Fruit fly (Drosophila melanogaster) whole organism, embryonic: ENCODE results near the gene erm.

ENCODE experiments used
- Adf1 ChIP-seq: fragments of 200-800 bp; sonication (Bioruptor generic); IDR thresholded peaks from 2 replicates; pipeline ENCODE4 v1.3.6; 2022; ENCODE audit warnings: missing biosample characterization, missing genetic modification characterization
- Bgb ChIP-seq: fragments of 200-800 bp; sonication (Bioruptor generic); IDR thresholded peaks from 2 replicates; pipeline ENCODE4 v1.3.6; 2022; ENCODE audit warnings: missing biosample characterization, missing genetic modification characterization; ENCODE audit not compliant: partially characterized antibody
- CG10431 ChIP-seq: fragments of 200-800 bp; sonication (Bioruptor generic); optimal IDR thresholded peaks from 3 replicates; lab custom pipeline; 2018; ENCODE audit warnings: missing biosample characterization, mild to moderate bottlenecking, missing genetic modification characterization
- CG10654 ChIP-seq: fragments of 200-800 bp; sonication (Bioruptor generic); optimal IDR thresholded peaks from 2 replicates; lab custom pipeline; 2016; ENCODE audit warnings: missing biosample characterization, missing genetic modification characterization
- CG11398 ChIP-seq: fragments of 200-800 bp; sonication (Bioruptor generic); optimal IDR thresholded peaks from 2 replicates; lab custom pipeline; 2016; ENCODE audit warnings: missing biosample characterization, missing genetic modification characterization
- CG12744 ChIP-seq: fragments of 200-800 bp; sonication (Bioruptor generic); optimal IDR thresholded peaks from 2 replicates; lab custom pipeline; 2016; ENCODE audit warnings: missing biosample characterization, missing genetic modification characterization
- CG12769 ChIP-seq: fragments of 200-800 bp; sonication (Bioruptor generic); optimal IDR thresholded peaks from 2 replicates; lab custom pipeline; 2019; ENCODE audit warnings: missing biosample characterization, mild to moderate bottlenecking, missing genetic modification characterization, moderate library complexity
- CG15514 ChIP-seq: fragments of 200-800 bp; sonication (Bioruptor generic); optimal IDR thresholded peaks from 3 replicates; lab custom pipeline; 2017; ENCODE audit warnings: missing biosample characterization, missing genetic modification characterization, mild to moderate bottlenecking, moderate library complexity, missing genetic modification reagents
- CG2116 ChIP-seq: fragments of 200-800 bp; sonication (Bioruptor generic); optimal IDR thresholded peaks from 3 replicates; lab custom pipeline; 2018; ENCODE audit warnings: missing biosample characterization, mild to moderate bottlenecking, missing genetic modification characterization
- CG2129 ChIP-seq: fragments of 200-800 bp; sonication (Bioruptor generic); IDR thresholded peaks from 2 replicates; pipeline ENCODE4 v1.3.6; 2022; ENCODE audit warnings: missing biosample characterization, missing genetic modification characterization; ENCODE audit not compliant: partially characterized antibody
- CG30403 ChIP-seq: fragments of 200-800 bp; sonication (Bioruptor generic); optimal IDR thresholded peaks from 3 replicates; lab custom pipeline; 2016; ENCODE audit warnings: missing biosample characterization, missing genetic modification characterization
- CG3065 ChIP-seq: fragments of 200-800 bp; sonication (Bioruptor generic); optimal IDR thresholded peaks from 2 replicates; lab custom pipeline; 2016; ENCODE audit warnings: missing biosample characterization, missing genetic modification characterization
- CG31224 ChIP-seq: fragments of 200-800 bp; sonication (Bioruptor generic); IDR thresholded peaks from 2 replicates; pipeline ENCODE4 v1.3.6; 2022; ENCODE audit warnings: missing biosample characterization, missing genetic modification characterization
- CG34224 ChIP-seq: fragments of 200-800 bp; sonication (Bioruptor generic); IDR thresholded peaks from 3 replicates; pipeline ENCODE4 v1.3.6; 2022; ENCODE audit warnings: missing biosample characterization, missing genetic modification characterization; ENCODE audit not compliant: partially characterized antibody
- CG3995 ChIP-seq: fragments of 200-800 bp; sonication (Bioruptor generic); optimal IDR thresholded peaks from 3 replicates; lab custom pipeline; 2016; ENCODE audit warnings: missing biosample characterization, missing genetic modification characterization
- CG4424 ChIP-seq: fragments of 200-800 bp; sonication (Bioruptor generic); optimal IDR thresholded peaks from 3 replicates; lab custom pipeline; 2016; ENCODE audit warnings: missing biosample characterization, missing genetic modification characterization
- CG6689 ChIP-seq: fragments of 200-800 bp; sonication (Bioruptor generic); IDR thresholded peaks from 2 replicates; pipeline ENCODE4 v1.3.6; 2022; ENCODE audit warnings: missing biosample characterization, missing genetic modification characterization
- CG7556 ChIP-seq: fragments of 200-800 bp; sonication (Bioruptor generic); optimal IDR thresholded peaks from 2 replicates; lab custom pipeline; 2017; ENCODE audit warnings: missing biosample characterization, mild to moderate bottlenecking, missing genetic modification characterization
- CG9437 ChIP-seq: fragments of 200-800 bp; sonication (Bioruptor generic); optimal IDR thresholded peaks from 2 replicates; lab custom pipeline; 2018; ENCODE audit warnings: missing biosample characterization, mild to moderate bottlenecking, missing genetic modification characterization
- CG9932 ChIP-seq: fragments of 200-800 bp; sonication (Bioruptor generic); IDR thresholded peaks from 2 replicates; pipeline ENCODE4 v1.3.6; 2022; ENCODE audit warnings: missing biosample characterization, missing genetic modification characterization
- CoRest ChIP-seq: fragments of 200-800 bp; sonication (Bioruptor generic); optimal IDR thresholded peaks from 3 replicates; lab custom pipeline; 2018; ENCODE audit warnings: missing biosample characterization, mild to moderate bottlenecking, missing genetic modification characterization, moderate library complexity
- Dll ChIP-seq: fragments of 200-800 bp; sonication (Bioruptor generic); IDR thresholded peaks from 4 replicates; pipeline ENCODE4 v1.3.6; 2022; ENCODE audit warnings: missing biosample characterization, missing genetic modification characterization; ENCODE audit not compliant: partially characterized antibody
- Doc3 ChIP-seq: fragments of 200-800 bp; sonication (Bioruptor generic); IDR thresholded peaks from 3 replicates; pipeline ENCODE4 v1.3.6; 2022; ENCODE audit warnings: missing biosample characterization, missing genetic modification characterization; ENCODE audit not compliant: partially characterized antibody
- Drgx ChIP-seq: fragments of 200-800 bp; sonication (Bioruptor generic); IDR thresholded peaks from 2 replicates; pipeline ENCODE4 v1.3.6; 2022; ENCODE audit warnings: missing biosample characterization, missing genetic modification characterization
- H2.0 ChIP-seq: fragments of 200-800 bp; sonication (Bioruptor generic); IDR thresholded peaks from 2 replicates; pipeline ENCODE4 v1.3.6; 2022; ENCODE audit warnings: missing biosample characterization, missing genetic modification characterization
- Hr3 ChIP-seq: fragments of 200-800 bp; sonication (Bioruptor generic); optimal IDR thresholded peaks from 3 replicates; lab custom pipeline; 2016; ENCODE audit warnings: missing biosample characterization, missing genetic modification characterization
- Hr51 ChIP-seq, 2 experiments: fragments of 200-800 bp; sonication (Bioruptor generic); optimal IDR thresholded peaks; 2 replicates in 1 of 2; 3 replicates in 1 of 2; lab custom pipeline; 2016 to 2018; ENCODE audit warnings: missing biosample characterization in 2 of 2, missing genetic modification characterization in 2 of 2, mild to moderate bottlenecking in 1 of 2, moderate library complexity in 1 of 2
- Nf-YC ChIP-seq: fragments of 200-800 bp; optimal IDR thresholded peaks from 3 replicates; lab custom pipeline; 2019; ENCODE audit warnings: missing biosample characterization, mild to moderate bottlenecking, missing genetic modification characterization, moderate library complexity
- Opbp ChIP-seq: fragments of 200-800 bp; sonication (Bioruptor generic); IDR thresholded peaks from 3 replicates; pipeline ENCODE4 v1.3.6; 2022; ENCODE audit warnings: missing biosample characterization, missing genetic modification characterization; ENCODE audit not compliant: partially characterized antibody
- Sox100B ChIP-seq: fragments of 200-800 bp; sonication (Bioruptor generic); optimal IDR thresholded peaks from 3 replicates; lab custom pipeline; 2018; ENCODE audit warnings: missing biosample characterization, mild to moderate bottlenecking, missing genetic modification characterization
- al ChIP-seq: fragments of 200-800 bp; sonication (Bioruptor generic); IDR thresholded peaks from 2 replicates; pipeline ENCODE4 v1.3.6; 2022; ENCODE audit warnings: missing biosample characterization, missing genetic modification characterization
- bbx ChIP-seq: fragments of 200-800 bp; sonication (Bioruptor generic); IDR thresholded peaks from 2 replicates; pipeline ENCODE4 v1.3.6; 2022; ENCODE audit warnings: missing biosample characterization, missing genetic modification characterization; ENCODE audit not compliant: partially characterized antibody
- cato ChIP-seq: fragments of 200-800 bp; sonication (Bioruptor generic); optimal IDR thresholded peaks from 2 replicates; lab custom pipeline; 2016; ENCODE audit warnings: missing biosample characterization, missing genetic modification characterization, borderline replicate concordance
- chinmo ChIP-seq: fragments of 200-800 bp; sonication (Bioruptor generic); IDR thresholded peaks from 4 replicates; pipeline ENCODE4 v1.3.6; 2022; ENCODE audit warnings: missing biosample characterization, missing genetic modification characterization; ENCODE audit not compliant: partially characterized antibody
- ci ChIP-seq: fragments of 200-800 bp; sonication (Bioruptor generic); IDR thresholded peaks from 3 replicates; pipeline ENCODE4 v1.3.6; 2022; ENCODE audit warnings: missing biosample characterization, missing genetic modification characterization
- crp ChIP-seq, 2 experiments: fragments of 200-800 bp; sonication (Bioruptor generic); optimal IDR thresholded peaks; 2 replicates in 1 of 2; 3 replicates in 1 of 2; lab custom pipeline; 2017; ENCODE audit warnings: missing biosample characterization in 2 of 2, missing genetic modification characterization in 2 of 2, mild to moderate bottlenecking in 1 of 2, moderate library complexity in 1 of 2
- dmrt99B ChIP-seq: fragments of 200-800 bp; sonication (Bioruptor generic); optimal IDR thresholded peaks from 2 replicates; lab custom pipeline; 2018; ENCODE audit warnings: missing biosample characterization, mild to moderate bottlenecking, missing genetic modification characterization, moderate library complexity
- ems ChIP-seq: fragments of 200-800 bp; sonication (Bioruptor generic); optimal IDR thresholded peaks from 3 replicates; lab custom pipeline; 2016; ENCODE audit warnings: missing biosample characterization, missing genetic modification characterization
- fd96Cb ChIP-seq: fragments of 200-800 bp; sonication (Bioruptor generic); optimal IDR thresholded peaks from 2 replicates; lab custom pipeline; 2018; ENCODE audit warnings: missing biosample characterization, mild to moderate bottlenecking, missing genetic modification characterization, moderate library complexity
- gem ChIP-seq: fragments of 200-800 bp; sonication (Bioruptor generic); optimal IDR thresholded peaks from 2 replicates; lab custom pipeline; 2019; ENCODE audit warnings: missing biosample characterization, mild to moderate bottlenecking, missing genetic modification characterization, moderate library complexity
- gfzf ChIP-seq: fragments of 200-800 bp; sonication (Bioruptor generic); optimal IDR thresholded peaks from 2 replicates; lab custom pipeline; 2016; ENCODE audit warnings: missing biosample characterization, mild to moderate bottlenecking, missing genetic modification characterization, moderate library complexity
- mld ChIP-seq: fragments of 200-800 bp; sonication (Bioruptor generic); IDR thresholded peaks from 3 replicates; pipeline ENCODE4 v1.3.6; 2022; ENCODE audit warnings: missing biosample characterization, missing genetic modification characterization; ENCODE audit not compliant: partially characterized antibody
- pita ChIP-seq: fragments of 200-800 bp; sonication (Bioruptor generic); optimal IDR thresholded peaks from 2 replicates; lab custom pipeline; 2017; ENCODE audit warnings: missing biosample characterization, mild to moderate bottlenecking, missing genetic modification characterization
- pros ChIP-seq: fragments of 200-800 bp; sonication (Bioruptor generic); optimal IDR thresholded peaks from 3 replicates; lab custom pipeline; 2019; ENCODE audit warnings: missing biosample characterization, mild to moderate bottlenecking, missing genetic modification characterization, moderate library complexity
- tna ChIP-seq: fragments of 200-800 bp; sonication (Bioruptor generic); IDR thresholded peaks from 2 replicates; pipeline ENCODE4 v1.3.6; 2022; ENCODE audit warnings: missing biosample characterization, missing genetic modification characterization; ENCODE audit not compliant: partially characterized antibody
- zen2 ChIP-seq: fragments of 200-800 bp; sonication (Bioruptor generic); IDR thresholded peaks from 3 replicates; pipeline ENCODE4 v1.3.6; 2022; ENCODE audit warnings: missing biosample characterization, missing genetic modification characterization; ENCODE audit not compliant: partially characterized antibody

erm gene

DNA sequence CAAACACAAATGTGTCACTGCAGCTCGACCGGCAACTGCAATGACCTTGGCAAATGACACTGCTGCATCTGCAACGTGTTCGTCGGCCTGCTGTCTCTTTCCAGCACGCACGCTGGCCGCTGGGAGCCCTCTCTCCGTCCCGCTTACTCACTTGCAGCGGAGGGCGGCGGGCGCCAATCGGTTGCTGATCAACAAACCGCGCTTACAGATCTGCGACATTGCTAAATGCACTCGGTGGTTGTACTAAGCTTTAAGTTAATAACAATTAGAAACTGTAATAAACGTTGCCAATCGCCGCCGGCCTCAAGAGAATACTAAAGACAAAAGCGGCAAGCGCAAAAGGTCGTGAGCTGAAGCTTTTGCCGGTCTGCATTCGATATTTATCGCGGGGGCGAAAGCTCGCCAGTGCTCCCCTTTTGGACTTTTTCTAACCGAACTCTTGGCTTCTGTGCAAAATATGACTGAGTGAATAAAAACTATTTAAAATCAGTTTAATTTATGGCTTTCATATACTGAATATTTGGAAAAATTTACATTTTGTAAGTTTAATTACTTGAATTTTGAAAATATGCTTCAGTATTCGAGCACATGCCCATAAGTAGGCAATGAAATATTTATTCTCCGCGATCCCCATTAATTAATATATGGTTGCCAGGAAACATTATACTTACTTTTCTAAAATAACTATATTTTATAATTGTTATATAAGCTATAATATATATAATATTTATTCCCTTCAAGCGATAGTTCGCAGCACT, 17.5 kb upstream of the erm start, which contains the start of gene Got2 (continued):
- TF ChIP-seq CG7556 (peak; percentile 48), Hr3 (GFP tag; lab: Kevin White, UChicago) (peak; percentile 17), tna (GFP tag; lab: Robert Waterston, UW) (peak; percentile 83), CG34224 (peak; percentile 69), Adf1 (GFP tag; lab: Robert Waterston, UW) (peak; percentile 25; the same call in 1 of the 2 replicates), Drgx (peak; percentile 36; the same call in 1 of the 2 replicates), Dll (GFP tag; lab: Robert Waterston, UW) (peak; percentile 82), CG4424 (GFP tag; lab: Kevin White, UChicago) (peak; percentile 7), gfzf (GFP tag; lab: Kevin White, UChicago) (no peak), Bgb (peak; percentile 88), CG2116 (GFP tag; lab: Kevin White, UChicago) (peak; percentile 37), Doc3 (GFP tag; lab: Robert Waterston, UW) (peak; percentile 79), CG30403 (GFP tag; lab: Kevin White, UChicago) (peak; percentile 35), CG12744 (GFP tag; lab: Kevin White, UChicago) (no peak), fd96Cb (tag; lab: Kevin White, UChicago) (peak; percentile 6), pros (GFP tag; lab: Kevin White, UChicago) (no peak), CoRest (tag; lab: Kevin White, UChicago) (peak; percentile 39), CG3995 (GFP tag; lab: Kevin White, UChicago) (no peak), CG10654 (GFP tag; lab: Kevin White, UChicago) (no peak), CG6689 (peak; percentile 11; the same call in 1 of the 2 replicates), dmrt99B (peak; percentile 19), bbx (GFP tag; lab: Robert Waterston, UW) (peak; percentile 81), Sox100B (GFP tag; lab: Kevin White, UChicago) (peak; percentile 47), CG9437 (peak; percentile 61), CG3065 (no peak), Nf-YC (tag; lab: Kevin White, UChicago) (no peak), CG9932 (GFP tag; lab: Robert Waterston, UW) (peak; percentile 62), Opbp (GFP tag; lab: Robert Waterston, UW) (peak; percentile 78), CG15514 (GFP tag; lab: Kevin White, UChicago) (peak; percentile 50), crp (GFP tag; optimal IDR thresholded peaks at IDR 0.05; lab: Kevin White, UChicago) (peak in 1 of 2 experiments; percentile 63), CG10431 (GFP tag; lab: Kevin White, UChicago) (no peak), chinmo (GFP tag; lab: Robert Waterston, UW) (peak; percentile 90; the same call in 3 of the 4 replicates), Hr51 (GFP tag; optimal IDR thresholded peaks at IDR 0.05; lab: Kevin White, UChicago) (peak in 1 of 2 experiments; percentile 23), CG12769 (peak; percentile 15), cato (peak; percentile 2), CG11398 (no peak), ems (no peak), mld (peak; percentile 70; the same call in 1 of the 3 replicates), CG2129 (GFP tag; lab: Robert Waterston, UW) (peak; percentile 18; the same call in 1 of the 2 replicates), H2.0 (GFP tag; lab: Robert Waterston, UW) (peak; percentile 40; the same call in 1 of the 2 replicates), al (GFP tag; lab: Robert Waterston, UW) (0 out of 2 replicates have a peak, but pooled peaks have one; percentile 26), zen2 (GFP tag; lab: Robert Waterston, UW) (peak; percentile 75), ci (no peak), gem (tag; lab: Kevin White, UChicago) (peak; percentile 71), pita (GFP tag; lab: Kevin White, UChicago) (no peak), CG31224 (GFP tag; lab: Robert Waterston, UW) (no peak)
